Worm (Caenorhabditis elegans) whole organism, young adult: ENCODE data around the gene cdk-11.1.

ENCODE experiments used
- F33H1.4 ChIP-seq: fragments of 200-800 bp; sonication (Bioruptor generic); IDR thresholded peaks from 2 replicates; pipeline ENCODE4 v1.3.6; 2022; ENCODE audit warnings: missing genetic modification reagents, missing genetic modification characterization, missing compliant biosample characterization
- T26A5.8 ChIP-seq: sonication (generic microtip); optimal IDR thresholded peaks from 2 replicates; lab custom pipeline; 2016; ENCODE audit warnings: missing genetic modification characterization, missing compliant biosample characterization
- Y56A3A.18 ChIP-seq: fragments of 200-800 bp; sonication (Bioruptor generic); IDR thresholded peaks from 2 replicates; pipeline ENCODE4 v1.3.6; 2022; ENCODE audit warnings: missing genetic modification reagents, missing genetic modification characterization, missing compliant biosample characterization
- Y67H2A.10 ChIP-seq: fragments of 200-800 bp; sonication (Bioruptor generic); conservative IDR thresholded peaks from 2 replicates; pipeline ENCODE4 v1.3.6; 2022; ENCODE audit warnings: missing genetic modification reagents, missing genetic modification characterization, missing compliant biosample characterization
- ama-1 ChIP-seq, 3 experiments: fragments of 150-350 bp in 1 of 3; sonication (generic microtip) in 2 of 3; optimal IDR thresholded peaks; 2 replicates each; lab custom pipeline; 2014 to 2018; ENCODE audit warnings: missing biosample characterization in 2 of 3, missing genetic modification characterization in 2 of 3, missing genetic modification reagents in 2 of 3
- ceh-91 ChIP-seq: fragments of 200-800 bp; sonication (Bioruptor generic); IDR thresholded peaks from 2 replicates; pipeline ENCODE4 v1.3.6; 2022; ENCODE audit warnings: missing genetic modification reagents, missing genetic modification characterization, missing compliant biosample characterization
- him-1 ChIP-seq: sonication (generic microtip); optimal IDR thresholded peaks from 2 replicates; lab custom pipeline; 2016; ENCODE audit warnings: missing genotype, missing genetic modification reagents, missing genetic modification characterization, missing compliant biosample characterization
- madf-8 ChIP-seq: fragments of 200-800 bp; sonication (Bioruptor generic); conservative IDR thresholded peaks from 2 replicates; pipeline ENCODE4 v1.3.6; 2022; ENCODE audit warnings: missing genetic modification reagents, missing genetic modification characterization, missing compliant biosample characterization
- pha-4 ChIP-seq: fragments of 150-350 bp; sonication (generic microtip); optimal IDR thresholded peaks from 2 replicates; lab custom pipeline; 2014; ENCODE audit warnings: missing biosample characterization, missing genetic modification reagents, missing genetic modification characterization
- unc-62 ChIP-seq: fragments of 150-350 bp; optimal IDR thresholded peaks from 2 replicates; lab custom pipeline; 2014; ENCODE audit warnings: missing biosample characterization, missing genetic modification reagents, missing genetic modification characterization

ce11 chrII:7695636-7696035, 3.4 kb upstream of the cdk-11.1 start:
- TF ChIP-seq madf-8 (no peak), pha-4 (tag; lab: Kevin White, UChicago) (no peak), ceh-91 (GFP tag; lab: Robert Waterston, UW) (no peak), Y56A3A.18 (no peak), F33H1.4 (GFP tag; lab: Robert Waterston, UW) (no peak), ama-1 (optimal IDR thresholded peaks at IDR 0.05; lab: Kevin White, UChicago) (no peak), ama-1 (GFP tag; optimal IDR thresholded peaks at IDR 0.05; lab: Kevin White, UChicago) (no peak), Y67H2A.10 (no peak), him-1 (tag; lab: Kevin White, UChicago) (no peak), T26A5.8 (tag; lab: Kevin White, UChicago) (no peak), unc-62 (GFP tag; lab: Kevin White, UChicago) (no peak)
